Fruit fly (Drosophila melanogaster): Measurements from ENCODE around the gene CG18262.
A peak's percentile ranks its signal among the peaks of the same experiment; 100 is the strongest.

DNA sequence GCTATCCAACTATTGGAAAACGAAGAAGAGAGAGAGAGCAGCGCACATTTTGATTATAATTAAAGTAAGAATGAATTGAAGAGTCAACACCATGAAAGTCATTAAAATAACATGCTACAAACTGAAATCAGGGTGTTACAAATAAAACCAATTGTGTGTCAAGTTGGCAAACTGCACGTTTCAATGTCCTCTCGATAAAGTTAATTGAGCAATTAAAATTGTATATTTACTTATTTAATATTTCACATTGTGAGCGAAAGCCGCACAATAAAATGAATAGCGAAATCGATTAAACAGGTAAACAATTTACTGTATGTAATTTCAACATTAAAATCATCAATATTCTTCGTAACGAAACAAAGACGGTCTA lies 43.4 kb downstream of the CG18262 start:
- peak; percentile 38 for TF ChIP-seq CG8159 (tag; optimal IDR thresholded peaks at IDR 0.05)
- peak; percentile 51 for TF ChIP-seq CG14655 (GFP tag; optimal IDR thresholded peaks at IDR 0.05)
- TF ChIP-seq rn (GFP tag; IDR thresholded peaks at IDR 0.05), result no peak
- TF ChIP-seq CG10348 (GFP tag; IDR thresholded peaks at IDR 0.05), result no peak
- TF ChIP-seq CG12605 (GFP tag; IDR thresholded peaks at IDR 0.05), result no peak
- no peak for TF ChIP-seq D1 (tag; optimal IDR thresholded peaks at IDR 0.05)

Data from whole organism, pupa.